Worm (Caenorhabditis elegans) whole organism, mixed stage, embryonic: ENCODE measurements around the gene C25G4.2.
A peak's percentile ranks its signal among the peaks of the same experiment; 100 is the strongest.

Source experiments
- blmp-1 ChIP-seq: fragments of 150-350 bp; optimal IDR thresholded peaks from 2 replicates; lab custom pipeline; 2014; ENCODE audit warnings: missing biosample characterization, missing genetic modification characterization
- ceh-83 ChIP-seq: fragments of 200-800 bp; sonication (Bioruptor generic); optimal IDR thresholded peaks from 2 replicates; lab custom pipeline; 2018; ENCODE audit warnings: mild to moderate bottlenecking, missing genetic modification characterization, missing compliant biosample characterization
- cnd-1 ChIP-seq: fragments of 200-800 bp; sonication (Bioruptor generic); optimal IDR thresholded peaks from 2 replicates; lab custom pipeline; 2018; ENCODE audit warnings: mild to moderate bottlenecking, missing genetic modification characterization, missing compliant biosample characterization
- elt-3 ChIP-seq: fragments of 150-350 bp; optimal IDR thresholded peaks from 2 replicates; lab custom pipeline; 2014; ENCODE audit warnings: missing biosample characterization, missing genetic modification characterization
- ham-2 ChIP-seq: fragments of 200-800 bp; sonication (Bioruptor generic); optimal IDR thresholded peaks from 2 replicates; lab custom pipeline; 2018; ENCODE audit warnings: mild to moderate bottlenecking, missing genetic modification characterization, missing compliant biosample characterization
- mep-1 ChIP-seq: fragments of 150-350 bp; optimal IDR thresholded peaks from 2 replicates; lab custom pipeline; 2017; ENCODE audit warnings: missing biosample characterization, missing genetic modification reagents, missing genetic modification characterization, inconsistent platforms
- sem-2 ChIP-seq: fragments of 200-800 bp; sonication (Bioruptor generic); optimal IDR thresholded peaks from 2 replicates; lab custom pipeline; 2018; ENCODE audit warnings: mild to moderate bottlenecking, missing genetic modification characterization, missing compliant biosample characterization
- ztf-11 ChIP-seq: fragments of 150-350 bp; optimal IDR thresholded peaks from 2 replicates; lab custom pipeline; 2014; ENCODE audit warnings: missing biosample characterization, missing genetic modification characterization

Gene C25G4.2

DNA sequence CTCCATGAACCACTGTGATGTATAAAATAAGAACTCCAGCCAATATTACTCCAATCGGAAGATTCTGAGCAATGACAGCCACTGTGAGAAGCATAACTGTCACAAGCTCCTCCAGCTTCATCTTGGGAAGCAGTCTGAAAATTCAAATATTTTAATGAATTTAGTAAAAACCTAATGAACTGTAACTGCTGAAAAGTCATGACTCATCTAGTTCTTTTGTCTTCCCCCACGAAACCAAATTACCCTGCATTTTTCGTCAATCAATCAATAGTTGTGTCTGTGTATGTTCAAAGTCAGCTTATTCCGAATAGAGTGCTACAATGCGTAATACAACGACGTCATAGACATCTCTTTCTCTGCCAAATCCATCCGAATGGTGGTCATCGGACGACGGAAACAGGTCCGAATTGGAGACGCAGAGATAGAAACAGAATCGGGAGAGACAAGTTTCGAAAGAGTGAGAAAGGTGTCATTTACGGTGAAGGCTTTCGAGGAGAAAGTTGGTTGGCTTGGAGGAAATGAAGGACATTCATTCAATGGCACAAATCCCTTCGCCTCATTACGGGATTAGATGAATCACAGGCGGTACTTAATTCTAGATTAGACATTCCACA lies 47.1 kb downstream of the C25G4.2 start:
- TF ChIP-seq cnd-1 (tag; lab: Kevin White, UChicago) (no peak), ham-2 (GFP tag; lab: Kevin White, UChicago) (peak; percentile 50), ztf-11 (tag; lab: Kevin White, UChicago) (no peak), ceh-83 (GFP tag; lab: Kevin White, UChicago) (no peak), elt-3 (tag; lab: Kevin White, UChicago) (peak; percentile 5), sem-2 (no peak), blmp-1 (tag; lab: Kevin White, UChicago) (peak; percentile 74), mep-1 (tag; lab: Kevin White, UChicago) (no peak)
- TF ChIP-seq, all 35 proteins: peak for 3
